Fruit fly (Drosophila melanogaster) Kc167 (cell line): ENCODE data around the gene Klp31E.

Source experiments
- Myc ChIP-seq: fragments of >200 bp; optimal IDR thresholded peaks from 2 replicates; lab custom pipeline; 2017; ENCODE audit warnings: missing external identifiers
- h ChIP-seq: fragments of >200 bp; optimal IDR thresholded peaks from 3 replicates; lab custom pipeline; 2018; ENCODE audit warnings: missing external identifiers

- TF ChIP-seq Myc (no peak), h (lab: Kevin White, UChicago) (no peak)
These were observed 31.8 kb upstream of the Klp31E start, which contains the start of gene CG5096 for dm6 chr2L:10381890-10382450.
